Worm (Caenorhabditis elegans): ENCODE results near the gene K08D10.14.
A peak's percentile ranks its signal among the peaks of the same experiment; 100 is the strongest.

Gene K08D10.14

DNA sequence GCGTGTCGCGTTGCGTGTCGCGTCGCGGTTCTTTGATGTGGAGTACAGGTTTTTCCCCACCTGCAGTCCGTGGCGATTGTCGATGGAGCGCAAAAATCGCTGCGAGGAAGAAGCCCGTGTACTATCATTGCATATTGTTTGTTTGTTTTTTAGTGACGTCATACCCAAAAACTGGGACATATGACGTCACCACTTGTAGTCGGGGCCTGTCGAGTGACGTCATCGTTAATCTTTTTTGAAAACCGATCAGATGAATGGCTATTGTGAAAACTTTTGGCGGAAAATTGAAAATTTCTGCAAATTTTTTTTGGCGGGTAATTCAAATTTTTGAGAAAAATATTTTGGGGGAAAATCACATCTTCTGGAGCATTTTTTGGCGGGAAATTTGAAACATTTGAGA is 12.6 kb downstream of the K08D10.14 start:
- no peak for TF ChIP-seq pax-1 (tag; optimal IDR thresholded peaks at IDR 0.05)
- no peak for TF ChIP-seq T23F11.4 (GFP tag; optimal IDR thresholded peaks at IDR 0.05)
- TF ChIP-seq madf-2 (tag; optimal IDR thresholded peaks at IDR 0.05): no peak
- no peak for TF ChIP-seq pros-1 (tag; optimal IDR thresholded peaks at IDR 0.05)
- TF ChIP-seq ref-2 (tag; optimal IDR thresholded peaks at IDR 0.05): no peak
- TF ChIP-seq ceh-6 (GFP tag; optimal IDR thresholded peaks at IDR 0.05): no peak
- no peak for TF ChIP-seq unc-3 (GFP tag; conservative IDR thresholded peaks at IDR 0.05)
- TF ChIP-seq unc-3 (tag; optimal IDR thresholded peaks at IDR 0.05): no peak
- no peak for TF ChIP-seq pha-4 (tag; optimal IDR thresholded peaks at IDR 0.05)
- TF ChIP-seq K02D7.2 (tag; optimal IDR thresholded peaks at IDR 0.05): no peak
- TF ChIP-seq sdc-2 (tag; optimal IDR thresholded peaks at IDR 0.05): no peak
- no peak for TF ChIP-seq pat-9 (tag; optimal IDR thresholded peaks at IDR 0.05)
- no peak for TF ChIP-seq nhr-232 (tag; optimal IDR thresholded peaks at IDR 0.05)
- no peak for TF ChIP-seq zip-5 (tag; optimal IDR thresholded peaks at IDR 0.05)

DNA sequence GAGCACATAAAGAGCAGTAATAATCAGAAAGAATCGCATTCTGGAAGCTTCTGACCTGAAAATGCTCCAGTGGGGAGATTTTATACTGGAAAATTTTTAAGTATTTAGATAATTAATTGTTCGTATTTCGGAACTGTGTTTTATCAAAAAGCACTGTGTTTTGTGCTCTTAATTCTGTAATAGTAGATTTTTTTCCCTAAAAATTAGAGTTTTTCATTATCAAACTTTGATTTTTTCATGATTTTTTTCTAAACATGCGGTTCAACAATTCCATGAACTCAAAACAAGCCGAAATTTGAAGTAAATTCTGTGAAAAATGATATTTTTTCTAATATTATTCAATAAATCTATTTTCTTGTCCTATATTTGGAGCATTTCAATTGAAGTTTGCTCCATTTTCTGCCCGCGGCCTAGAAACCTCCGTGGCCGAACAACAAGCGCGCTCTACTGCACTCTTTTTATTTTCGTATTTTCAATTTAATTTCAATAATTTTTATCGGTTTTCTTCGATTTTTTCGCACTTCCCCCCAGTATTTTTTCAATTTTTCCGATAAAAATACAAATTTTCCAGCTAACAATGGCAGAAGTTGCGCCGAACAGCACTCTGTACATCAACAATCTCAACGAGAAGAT is 16.9 kb downstream of the K08D10.14 start, which contains the start of the genes K08D10.13 and rnp-2:
Gene K08D10.13, minus strand, starts transcription at position 51 of the 633 bp plus-strand sequence.
Gene rnp-2, plus strand, starts transcription at position 546 of the 633 bp plus-strand sequence.
- TF ChIP-seq F13H6.1 (tag; optimal IDR thresholded peaks at IDR 0.05) (no peak), pat-9 (tag; optimal IDR thresholded peaks at IDR 0.05) (no peak), ceh-2 (tag; optimal IDR thresholded peaks at IDR 0.05) (peak; percentile 36), C08G9.2 (tag; optimal IDR thresholded peaks at IDR 0.05) (peak; percentile 63), zip-5 (tag; optimal IDR thresholded peaks at IDR 0.05) (no peak), nfya-1 (tag; optimal IDR thresholded peaks at IDR 0.05) (peak; percentile 18), pha-4 (tag; optimal IDR thresholded peaks at IDR 0.05) (no peak), ttx-3 (tag; optimal IDR thresholded peaks at IDR 0.05) (no peak), pax-1 (tag; optimal IDR thresholded peaks at IDR 0.05) (no peak), elt-4 (tag; optimal IDR thresholded peaks at IDR 0.05) (no peak), lim-6 (tag; optimal IDR thresholded peaks at IDR 0.05) (no peak), pqm-1 (tag; optimal IDR thresholded peaks at IDR 0.05) (no peak), lin-11 (tag; optimal IDR thresholded peaks at IDR 0.05) (no peak), ceh-19 (GFP tag; optimal IDR thresholded peaks at IDR 0.05) (no peak), unc-42 (tag; optimal IDR thresholded peaks at IDR 0.05) (peak; percentile 63), tbx-7 (tag; optimal IDR thresholded peaks at IDR 0.05) (peak; percentile 28), ceh-22 (tag; optimal IDR thresholded peaks at IDR 0.05) (no peak), rnt-1 (tag; optimal IDR thresholded peaks at IDR 0.05) (no peak), ceh-34 (tag; optimal IDR thresholded peaks at IDR 0.05) (no peak), ceh-31 (tag; optimal IDR thresholded peaks at IDR 0.05) (peak; percentile 57), tbx-2 (tag; optimal IDR thresholded peaks at IDR 0.05) (peak; percentile 35), ets-4 (tag; optimal IDR thresholded peaks at IDR 0.05) (no peak)

- TF ChIP-seq ztf-16 (tag; optimal IDR thresholded peaks at IDR 0.05): no peak
- no peak for TF ChIP-seq ceh-6 (GFP tag; optimal IDR thresholded peaks at IDR 0.05)
- TF ChIP-seq dve-1 (tag; optimal IDR thresholded peaks at IDR 0.05): no peak
- no peak for TF ChIP-seq C08G9.2 (tag; optimal IDR thresholded peaks at IDR 0.05)
- no peak for TF ChIP-seq ceh-2 (tag; optimal IDR thresholded peaks at IDR 0.05)
- no peak for TF ChIP-seq rnt-1 (tag; optimal IDR thresholded peaks at IDR 0.05)
- no peak for TF ChIP-seq ceh-22 (tag; optimal IDR thresholded peaks at IDR 0.05)
- TF ChIP-seq pqm-1 (tag; optimal IDR thresholded peaks at IDR 0.05): no peak
- no peak for TF ChIP-seq nhr-11 (tag; optimal IDR thresholded peaks at IDR 0.05)
- no peak for TF ChIP-seq hlh-30 (tag; optimal IDR thresholded peaks at IDR 0.05; ENCODE audit: insufficient read depth)
- no peak for TF ChIP-seq ref-2 (tag; optimal IDR thresholded peaks at IDR 0.05)
These were observed 17.5 kb downstream of the K08D10.14 start for ce11 chrIV:4172242-4172641.

DNA sequence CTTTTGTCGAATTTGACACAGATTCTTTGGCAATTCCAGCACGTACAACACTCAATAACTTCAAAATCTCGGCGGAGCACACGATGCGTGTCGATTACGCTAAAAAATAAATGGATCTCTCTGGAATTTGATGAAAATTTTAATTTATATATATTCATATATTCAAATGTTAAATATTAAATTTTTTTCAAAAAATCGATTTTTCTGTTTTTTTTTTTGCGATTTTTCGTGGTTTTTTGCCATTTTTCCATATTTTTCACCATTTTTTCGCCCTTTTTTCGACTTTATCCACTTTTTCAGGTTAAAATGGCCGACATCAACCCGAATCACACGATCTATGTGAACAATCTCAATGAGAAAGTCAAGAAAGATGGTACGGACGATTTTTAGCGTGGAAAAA is 19.0 kb downstream of the K08D10.14 start, which contains the start of gene rnp-3:
Gene rnp-3, plus strand, starts transcription at position 301 of the 400 bp plus-strand sequence.
- TF ChIP-seq pat-9 (tag; optimal IDR thresholded peaks at IDR 0.05): no peak
- no peak for TF ChIP-seq lim-6 (tag; optimal IDR thresholded peaks at IDR 0.05)
- TF ChIP-seq sdc-2 (tag; optimal IDR thresholded peaks at IDR 0.05): no peak
- TF ChIP-seq nfya-1 (tag; optimal IDR thresholded peaks at IDR 0.05): no peak
- TF ChIP-seq pha-2 (tag; optimal IDR thresholded peaks at IDR 0.05): no peak
- TF ChIP-seq unc-42 (tag; optimal IDR thresholded peaks at IDR 0.05): no peak
- no peak for TF ChIP-seq nhr-232 (tag; optimal IDR thresholded peaks at IDR 0.05)
- no peak for TF ChIP-seq F13H6.1 (tag; optimal IDR thresholded peaks at IDR 0.05)
- TF ChIP-seq unc-86 (tag; optimal IDR thresholded peaks at IDR 0.05): no peak

Data from whole organism, late embryonic.